Fruit fly (Drosophila melanogaster) S2 (cell line): Measurements from ENCODE around the gene mad2.

ENCODE experiments used
- CG8478 ChIP-seq: fragments of >200 bp; optimal IDR thresholded peaks from 2 replicates; lab custom pipeline; 2018
- CTCF ChIP-seq, 2 experiments: fragments of >200 bp; optimal IDR thresholded peaks; 2 replicates each; lab custom pipeline; 2018

DNA sequence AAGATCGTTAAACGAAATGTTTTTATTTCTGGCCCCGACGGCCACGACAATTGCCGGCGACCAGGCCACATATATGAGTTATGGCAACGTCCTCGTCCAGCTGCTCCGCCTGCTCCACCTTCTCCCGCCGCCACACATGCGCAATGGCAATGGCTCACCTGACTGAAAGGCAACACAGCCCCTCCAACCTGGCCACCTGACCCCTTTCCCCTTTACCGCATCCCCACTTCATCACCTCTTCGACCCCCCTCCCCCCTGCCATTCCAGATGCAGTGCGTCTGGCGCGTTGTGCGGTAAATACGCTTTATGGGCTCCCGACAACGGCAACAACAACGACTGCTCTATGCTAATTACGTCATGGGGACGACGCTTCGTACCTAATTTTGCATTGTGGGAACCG lies 20.9 kb upstream of the mad2 start:
- TF ChIP-seq CTCF (optimal IDR thresholded peaks at IDR 0.05; lab: Kevin White, UChicago) (no peak), CG8478 (lab: Kevin White, UChicago) (no peak)
